Worm (Caenorhabditis elegans) whole organism, mixed stage, embryonic: ENCODE data around the gene Y79H2A.4.

Source experiments
- ceh-83 ChIP-seq: fragments of 200-800 bp; sonication (Bioruptor generic); optimal IDR thresholded peaks from 2 replicates; lab custom pipeline; 2018; ENCODE audit warnings: mild to moderate bottlenecking, missing genetic modification characterization, missing compliant biosample characterization
- elt-1 ChIP-seq: sonication (generic microtip); optimal IDR thresholded peaks from 2 replicates; lab custom pipeline; 2017; ENCODE audit warnings: missing genetic modification characterization, mild to moderate bottlenecking, missing compliant biosample characterization, antibody characterized with exemption, moderate library complexity, borderline replicate concordance; ENCODE audit not compliant: insufficient read depth
- hlh-1 ChIP-seq: fragments of 150-350 bp; optimal IDR thresholded peaks from 2 replicates; lab custom pipeline; 2014; ENCODE audit warnings: missing biosample characterization, missing genetic modification reagents, missing genetic modification characterization
- mep-1 ChIP-seq: fragments of 150-350 bp; optimal IDR thresholded peaks from 2 replicates; lab custom pipeline; 2017; ENCODE audit warnings: missing biosample characterization, missing genetic modification reagents, missing genetic modification characterization, inconsistent platforms
- mls-2 ChIP-seq: sonication (generic microtip); optimal IDR thresholded peaks from 2 replicates; lab custom pipeline; 2016; ENCODE audit warnings: mild to moderate bottlenecking, missing genetic modification characterization, moderate library complexity, missing compliant biosample characterization
- nhr-12 ChIP-seq: fragments of 150-350 bp; optimal IDR thresholded peaks from 2 replicates; lab custom pipeline; 2014; ENCODE audit warnings: missing biosample characterization, missing genetic modification characterization
- nhr-237 ChIP-seq: fragments of 150-350 bp; optimal IDR thresholded peaks from 2 replicates; lab custom pipeline; 2014; ENCODE audit warnings: missing biosample characterization, missing genetic modification characterization
- nhr-28 ChIP-seq: fragments of 150-350 bp; optimal IDR thresholded peaks from 2 replicates; lab custom pipeline; 2014; ENCODE audit warnings: missing biosample characterization, missing genetic modification characterization
- pha-4 ChIP-seq: fragments of 150-350 bp; optimal IDR thresholded peaks from 2 replicates; lab custom pipeline; 2018; ENCODE audit warnings: missing biosample characterization, missing genetic modification reagents, missing genetic modification characterization
- snpc-4 ChIP-seq: fragments of 150-350 bp; optimal IDR thresholded peaks from 2 replicates; lab custom pipeline; 2014; ENCODE audit warnings: missing biosample characterization, missing genetic modification characterization
- unc-62 ChIP-seq: fragments of 150-350 bp; optimal IDR thresholded peaks from 2 replicates; lab custom pipeline; 2014; ENCODE audit warnings: missing biosample characterization, missing genetic modification reagents, missing genetic modification characterization

DNA sequence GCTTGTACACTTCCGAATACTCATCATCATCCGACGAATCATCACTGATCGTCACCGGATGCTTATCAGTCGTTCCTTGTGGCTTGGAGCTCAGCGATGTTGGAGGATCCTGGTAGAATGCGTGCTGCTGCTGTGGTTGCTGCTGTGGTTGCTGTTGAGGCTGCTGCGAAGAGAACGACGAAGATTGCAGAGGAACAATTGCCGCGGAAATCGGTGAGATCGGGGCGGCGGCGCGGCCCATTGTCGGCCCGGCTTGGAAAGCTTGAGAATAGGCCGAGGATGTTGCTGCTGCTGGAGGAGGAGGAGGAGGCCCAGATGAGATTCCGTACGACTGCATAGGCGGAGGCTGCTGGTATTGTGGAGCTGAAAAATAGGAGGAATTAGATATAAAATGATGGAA is 6.8 kb upstream of the Y79H2A.4 start:
- TF ChIP-seq pha-4 (tag; lab: Kevin White, UChicago) (no peak), snpc-4 (tag; lab: Kevin White, UChicago) (no peak), mep-1 (no peak), ceh-83 (GFP tag; lab: Kevin White, UChicago) (no peak), nhr-12 (no peak), unc-62 (GFP tag; lab: Kevin White, UChicago) (no peak), hlh-1 (no peak), mls-2 (tag; lab: Kevin White, UChicago) (no peak), elt-1 (tag; lab: Kevin White, UChicago) (no peak), nhr-237 (tag; lab: Kevin White, UChicago) (no peak), nhr-28 (no peak)
